Fruit fly (Drosophila melanogaster) Kc167 (cell line): ENCODE measurements around the gene CG15047.

ENCODE experiments used
- Myc ChIP-seq: fragments of >200 bp; optimal IDR thresholded peaks from 2 replicates; lab custom pipeline; 2017; ENCODE audit warnings: missing external identifiers
- Sin3A ChIP-seq: fragments of >200 bp; optimal IDR thresholded peaks from 2 replicates; lab custom pipeline; 2018; ENCODE audit warnings: missing external identifiers
- h ChIP-seq: fragments of >200 bp; optimal IDR thresholded peaks from 3 replicates; lab custom pipeline; 2018; ENCODE audit warnings: missing external identifiers
- insv ChIP-seq: fragments of >200 bp; optimal IDR thresholded peaks from 3 replicates; lab custom pipeline; 2018; ENCODE audit warnings: missing external identifiers
- psq ChIP-seq: fragments of >200 bp; optimal IDR thresholded peaks from 2 replicates; lab custom pipeline; 2017; ENCODE audit warnings: missing external identifiers
- ttk ChIP-seq: sonication (Bioruptor generic); optimal IDR thresholded peaks from 2 replicates; lab custom pipeline; 2017; ENCODE audit warnings: missing external identifiers

- no peak for TF ChIP-seq psq
- TF ChIP-seq Sin3A = no peak
- TF ChIP-seq insv (lab: Kevin White, UChicago) = no peak
- no peak for TF ChIP-seq ttk (lab: Kevin White, UChicago)
- no peak for TF ChIP-seq Myc (lab: Kevin White, UChicago)
- TF ChIP-seq h = no peak
Observed at dm6 chrX:18565630-18566319, 37.3 kb downstream of the CG15047 start.
